Worm (Caenorhabditis elegans): ENCODE data around the gene Y49F6C.7.
A peak's percentile ranks its signal among the peaks of the same experiment; 100 is the strongest.

Gene Y49F6C.7

DNA sequence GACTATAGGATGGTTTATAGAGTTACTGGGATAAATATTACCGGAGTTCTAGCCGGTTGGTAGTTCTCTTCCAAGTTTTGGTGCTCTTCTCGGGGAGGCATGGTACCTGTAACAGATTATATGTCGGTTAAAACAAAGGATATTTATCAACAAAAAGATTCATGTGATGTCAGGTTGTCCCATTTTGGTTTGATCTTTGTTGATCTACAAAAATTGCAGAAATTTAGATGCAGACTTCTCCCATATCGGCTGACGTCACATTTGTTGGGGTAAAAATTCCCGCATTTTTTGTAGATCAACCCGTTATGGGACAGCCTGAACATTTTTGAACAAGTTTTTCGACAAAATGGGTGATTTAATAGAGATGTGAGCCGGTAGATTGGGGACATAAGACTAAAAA lies at the start of gene Y49F6C.7:
Gene Y49F6C.7, minus strand, starts transcription at position 101 of the 400 bp plus-strand sequence.
- TF ChIP-seq nhr-77 (tag; optimal IDR thresholded peaks at IDR 0.05) = no peak
- no peak for TF ChIP-seq hlh-4 (tag; optimal IDR thresholded peaks at IDR 0.05)
- TF ChIP-seq nhr-71 (tag; optimal IDR thresholded peaks at IDR 0.05) = no peak
- TF ChIP-seq nhr-85 (tag) = no peak
- no peak for TF ChIP-seq alr-1 (tag; optimal IDR thresholded peaks at IDR 0.05; ENCODE audit: borderline replicate concordance)
- no peak for TF ChIP-seq fkh-8 (tag; optimal IDR thresholded peaks at IDR 0.05)
- no peak for TF ChIP-seq tbx-2 (tag; optimal IDR thresholded peaks at IDR 0.05)
- TF ChIP-seq nhr-237 (tag; optimal IDR thresholded peaks at IDR 0.05) = no peak
- no peak for TF ChIP-seq zag-1 (tag; optimal IDR thresholded peaks at IDR 0.05)
- TF ChIP-seq C04F5.9 (tag; optimal IDR thresholded peaks at IDR 0.05) = no peak
- no peak for TF ChIP-seq hpl-2 (GFP tag; optimal IDR thresholded peaks at IDR 0.05)
- TF ChIP-seq pax-3 (tag; optimal IDR thresholded peaks at IDR 0.05) = no peak
- no peak for TF ChIP-seq lin-39 (tag; optimal IDR thresholded peaks at IDR 0.05)
- TF ChIP-seq lin-13 (GFP tag; optimal IDR thresholded peaks at IDR 0.05) = no peak
- no peak for TF ChIP-seq dpl-1 (GFP tag; optimal IDR thresholded peaks at IDR 0.05)

DNA sequence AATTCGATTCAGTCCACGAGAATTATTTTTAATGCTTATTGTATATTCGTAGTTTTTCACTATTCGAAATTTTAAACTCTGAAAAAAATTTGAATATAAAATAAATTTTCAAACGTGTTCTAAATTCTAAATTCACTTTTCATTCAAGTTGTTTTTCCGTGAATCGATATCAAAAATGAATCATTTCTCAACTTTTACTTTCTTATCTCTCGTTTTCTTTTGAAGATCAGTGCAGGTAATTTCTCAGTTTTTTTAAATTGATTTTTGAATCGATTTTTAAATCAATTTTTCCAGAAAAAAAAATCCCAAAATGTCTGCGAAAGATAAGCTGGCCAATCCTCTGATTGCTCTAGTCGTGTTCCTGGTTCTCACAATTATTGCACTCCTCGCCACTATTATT lies 48.5 kb upstream of the Y49F6C.7 start, which contains the start of gene nep-6:
Gene nep-6, plus strand, starts transcription at position 301 of the 400 bp plus-strand sequence.
- TF ChIP-seq snpc-4 (tag; optimal IDR thresholded peaks at IDR 0.05) (no peak), pag-3 (tag; optimal IDR thresholded peaks at IDR 0.05; ENCODE audit: borderline replicate concordance, insufficient read depth) (no peak)

DNA sequence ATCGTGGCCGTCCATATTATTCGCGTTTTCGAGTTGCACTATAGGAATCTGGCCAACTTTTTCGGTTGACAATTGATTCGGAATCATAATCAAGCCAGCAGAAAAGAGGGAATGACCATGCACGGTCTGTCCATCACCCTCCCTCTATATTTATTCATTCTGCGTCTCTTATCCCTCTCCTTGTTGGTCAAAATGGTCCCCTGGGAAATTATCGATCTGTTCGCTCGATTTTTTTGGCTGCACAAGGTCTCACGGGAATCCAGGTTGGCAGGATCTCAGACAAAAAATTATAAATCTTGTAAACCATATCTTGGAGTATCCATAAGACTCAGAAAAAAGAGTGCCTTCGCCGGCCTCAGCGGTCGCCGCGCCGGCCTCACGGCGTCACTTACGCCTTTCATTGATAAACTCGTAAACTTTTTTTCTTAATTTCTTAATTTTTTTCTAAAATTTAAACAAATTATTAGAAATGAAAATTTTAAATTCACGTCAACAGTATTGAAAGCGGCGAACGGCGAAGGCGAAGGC lies 46.5 kb upstream of the Y49F6C.7 start, which contains the start of the genes F18A12.7 and F18A12.2:
Gene F18A12.7, minus strand, starts transcription at position 101 of the 528 bp plus-strand sequence.
Gene F18A12.2, plus strand, starts transcription at position 478 of the 528 bp plus-strand sequence.
- TF ChIP-seq nhr-237 (tag; optimal IDR thresholded peaks at IDR 0.05) (no peak), lsy-2 (tag; optimal IDR thresholded peaks at IDR 0.05) (no peak), ceh-90 (tag; optimal IDR thresholded peaks at IDR 0.05) (no peak), hpl-2 (GFP tag; optimal IDR thresholded peaks at IDR 0.05) (no peak)

DNA sequence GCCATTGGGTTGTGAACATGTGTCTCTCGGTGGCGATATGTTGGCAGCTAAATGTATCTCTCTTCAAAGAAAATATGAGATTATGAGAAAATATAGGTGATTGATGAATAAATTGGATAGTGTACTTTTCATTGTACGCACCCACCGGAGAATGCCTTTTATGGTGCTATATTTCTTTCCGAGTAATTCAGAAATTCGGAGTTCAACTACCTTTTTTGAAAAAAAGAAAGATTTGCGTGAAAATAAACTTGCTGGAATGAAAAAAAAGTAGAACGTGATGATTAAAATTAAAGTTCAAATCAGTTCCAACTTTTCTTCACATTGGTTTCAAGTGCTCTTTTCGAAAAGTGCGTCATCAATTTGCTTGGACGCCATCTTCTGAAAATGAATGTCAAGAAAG lies 35.5 kb upstream of the Y49F6C.7 start, which contains the start of gene nep-8:
Gene nep-8, plus strand, starts transcription at position 301 of the 400 bp plus-strand sequence.
- no peak for TF ChIP-seq ets-5 (GFP tag; IDR thresholded peaks at IDR 0.05)
- no peak for TF ChIP-seq snu-23 (GFP tag; optimal IDR thresholded peaks at IDR 0.05)
- TF ChIP-seq ces-1 (GFP tag; optimal IDR thresholded peaks at IDR 0.05) = no peak
- TF ChIP-seq unc-98 (GFP tag; IDR thresholded peaks at IDR 0.05) = no peak
- TF ChIP-seq C04F5.9 (tag; optimal IDR thresholded peaks at IDR 0.05) = no peak
- TF ChIP-seq nhr-12 (tag; optimal IDR thresholded peaks at IDR 0.05) = no peak

DNA sequence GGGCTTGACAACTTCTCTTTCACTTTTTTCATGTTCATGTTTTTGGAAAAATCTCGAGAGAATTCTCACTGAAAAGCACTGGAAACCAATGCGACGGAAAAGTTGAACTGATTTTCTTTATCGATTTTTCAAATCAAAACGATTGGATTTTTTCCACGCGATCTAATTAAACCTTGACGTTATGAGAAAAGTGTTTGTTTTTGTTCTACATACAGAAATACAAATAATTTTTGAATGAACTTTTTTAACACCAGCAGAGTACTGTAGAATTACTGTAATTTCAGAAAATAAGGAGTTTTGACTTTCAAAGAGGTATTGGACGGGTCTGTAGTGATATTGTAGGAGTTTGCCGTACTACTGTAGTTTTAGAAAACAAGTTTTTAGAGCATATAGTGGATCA lies 34.9 kb upstream of the Y49F6C.7 start, which contains the start of gene nep-10:
Gene nep-10, minus strand, starts transcription at position 101 of the 400 bp plus-strand sequence.
- TF ChIP-seq hlh-17 (GFP tag; optimal IDR thresholded peaks at IDR 0.05; ENCODE audit: borderline replicate concordance) = no peak
- no peak for TF ChIP-seq efl-1 (optimal IDR thresholded peaks at IDR 0.05)
- peak in 1 of 2 experiments; percentile 79 for TF ChIP-seq efl-1 (GFP tag; optimal IDR thresholded peaks at IDR 0.05 in 1 of 2)

DNA sequence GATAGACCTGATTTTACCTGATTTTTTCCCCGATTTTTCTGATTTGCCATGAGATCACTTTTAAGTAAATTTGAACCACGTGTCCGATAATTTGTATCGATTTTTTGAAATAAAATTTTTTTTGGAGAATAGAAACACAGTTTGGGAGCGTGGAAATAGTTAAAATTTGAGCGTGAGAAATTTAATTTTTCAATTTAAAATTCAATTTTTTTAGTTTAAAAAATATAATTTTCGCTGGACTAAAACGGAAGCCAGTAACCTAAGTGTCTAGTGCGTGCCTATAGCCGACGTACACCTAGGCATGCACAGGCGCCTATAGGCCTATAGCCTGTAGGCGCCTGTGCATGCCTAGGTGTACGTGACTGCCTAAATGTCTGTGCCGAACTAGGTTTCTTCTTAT lies 31.2 kb upstream of the Y49F6C.7 start, which contains the start of gene nep-9:
Gene nep-9, minus strand, starts transcription at position 101 of the 400 bp plus-strand sequence.
- TF ChIP-seq ceh-8 (GFP tag; optimal IDR thresholded peaks at IDR 0.05) = no peak

DNA sequence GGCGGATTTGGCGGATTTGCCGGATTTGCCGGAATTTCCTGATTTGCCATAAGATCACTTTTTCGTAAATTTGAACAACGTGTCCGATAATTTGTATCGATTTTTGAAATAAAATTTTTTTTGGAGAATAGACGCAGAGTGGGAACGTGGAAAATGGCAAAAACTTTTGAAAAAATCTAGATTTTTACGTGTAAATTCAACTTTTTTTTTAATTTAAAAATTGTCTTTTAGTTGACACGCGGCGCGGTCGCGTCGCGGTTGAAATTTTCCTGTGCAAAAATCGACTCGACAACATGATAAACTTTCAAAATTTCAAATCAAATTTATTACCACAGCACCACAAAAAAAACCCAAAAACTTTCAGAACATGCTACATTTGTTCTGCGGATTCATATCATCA lies 27.5 kb upstream of the Y49F6C.7 start, which contains the start of gene nep-20:
Gene nep-20, minus strand, starts transcription at position 101 of the 400 bp plus-strand sequence.
- no peak for TF ChIP-seq lsy-2 (tag; optimal IDR thresholded peaks at IDR 0.05)
